Fruit fly (Drosophila melanogaster): ENCODE results near the gene Ctps.
A peak's percentile ranks its signal among the peaks of the same experiment; 100 is the strongest.

Gene Ctps

dm6 chr3L:15136659-15137572 is 39.2 kb downstream of the Ctps start, which contains the start of gene CG12316:
TSS of gene CG12316 (minus strand) at chr3L:15136934.
- TF ChIP-seq Pif1A (GFP tag; optimal IDR thresholded peaks at IDR 0.05) (peak; percentile 98), CG32121 (GFP tag; IDR thresholded peaks at IDR 0.05) (peak; percentile 92), CG4496 (GFP tag; IDR thresholded peaks at IDR 0.05) (peak; percentile 94), CG9948 (tag; optimal IDR thresholded peaks at IDR 0.05) (peak; percentile 89), CG8301 (tag; optimal IDR thresholded peaks at IDR 0.05) (peak; percentile 95), Snoo (tag; optimal IDR thresholded peaks at IDR 0.05) (peak; percentile 96), D1 (tag; optimal IDR thresholded peaks at IDR 0.05) (peak; percentile 80), CG17806 (tag; optimal IDR thresholded peaks at IDR 0.05) (peak; percentile 93), EcR (GFP tag; optimal IDR thresholded peaks at IDR 0.05) (peak; percentile 61), rn (GFP tag; IDR thresholded peaks at IDR 0.05) (peak; percentile 77), CG12605 (GFP tag; IDR thresholded peaks at IDR 0.05) (peak; percentile 89), CG13204 (GFP tag; optimal IDR thresholded peaks at IDR 0.05) (peak; percentile 91), CG8159 (tag; optimal IDR thresholded peaks at IDR 0.05) (peak; percentile 95), CG15710 (tag; optimal IDR thresholded peaks at IDR 0.05) (peak; percentile 94), Ets98B (GFP tag; IDR thresholded peaks at IDR 0.05) (peak; percentile 89), Pif1B (GFP tag; optimal IDR thresholded peaks at IDR 0.05) (peak; percentile 97), fd96Ca (GFP tag; IDR thresholded peaks at IDR 0.05) (peak; percentile 96), gl (tag; optimal IDR thresholded peaks at IDR 0.05) (peak; percentile 94), CG14655 (GFP tag; optimal IDR thresholded peaks at IDR 0.05) (peak; percentile 95), CG34367 (tag; optimal IDR thresholded peaks at IDR 0.05) (peak; percentile 95), CG10348 (GFP tag; IDR thresholded peaks at IDR 0.05) (no peak)

dm6 chr3L:15137790-15138189 is 40.1 kb downstream of the Ctps start:
- no peak for TF ChIP-seq CG4496 (GFP tag; IDR thresholded peaks at IDR 0.05)
- no peak for TF ChIP-seq CG12605 (GFP tag; IDR thresholded peaks at IDR 0.05)
- TF ChIP-seq CG15710 (tag; optimal IDR thresholded peaks at IDR 0.05): no peak
- TF ChIP-seq gl (tag; optimal IDR thresholded peaks at IDR 0.05): no peak
- TF ChIP-seq EcR (GFP tag; optimal IDR thresholded peaks at IDR 0.05): no peak
- TF ChIP-seq CG13204 (GFP tag; optimal IDR thresholded peaks at IDR 0.05): no peak
- TF ChIP-seq CG34367 (tag; optimal IDR thresholded peaks at IDR 0.05): no peak
- TF ChIP-seq Ets98B (GFP tag; IDR thresholded peaks at IDR 0.05): no peak
- TF ChIP-seq Snoo (tag; optimal IDR thresholded peaks at IDR 0.05): no peak
- TF ChIP-seq CG10348 (GFP tag; IDR thresholded peaks at IDR 0.05): no peak

dm6 chr3L:15140268-15140957 is 42.7 kb downstream of the Ctps start:
- TF ChIP-seq CG10348 (GFP tag; IDR thresholded peaks at IDR 0.05): no peak
- no peak for TF ChIP-seq CG14655 (GFP tag; optimal IDR thresholded peaks at IDR 0.05)
- TF ChIP-seq CG34367 (tag; optimal IDR thresholded peaks at IDR 0.05): no peak
- no peak for TF ChIP-seq CG32121 (GFP tag; IDR thresholded peaks at IDR 0.05)

dm6 chr3L:15141118-15142003 is 43.6 kb downstream of the Ctps start:
- TF ChIP-seq CG13204 (GFP tag; optimal IDR thresholded peaks at IDR 0.05): peak; percentile 51
- peak; percentile 24 for TF ChIP-seq CG8301 (tag; optimal IDR thresholded peaks at IDR 0.05)
- peak; percentile 24; the same call in 1 of the 2 replicates for TF ChIP-seq CG32121 (GFP tag; IDR thresholded peaks at IDR 0.05)
- peak; percentile 46 for TF ChIP-seq CG14655 (GFP tag; optimal IDR thresholded peaks at IDR 0.05)
- TF ChIP-seq rn (GFP tag; IDR thresholded peaks at IDR 0.05): no peak
- TF ChIP-seq CG17806 (tag; optimal IDR thresholded peaks at IDR 0.05): no peak
- peak; percentile 90 for TF ChIP-seq EcR (GFP tag; optimal IDR thresholded peaks at IDR 0.05)
- no peak for TF ChIP-seq D1 (tag; optimal IDR thresholded peaks at IDR 0.05)
- peak; percentile 59 for TF ChIP-seq Ets98B (GFP tag; IDR thresholded peaks at IDR 0.05)
- TF ChIP-seq CG34367 (tag; optimal IDR thresholded peaks at IDR 0.05): peak; percentile 18
- peak; percentile 23 for TF ChIP-seq CG15710 (tag; optimal IDR thresholded peaks at IDR 0.05)
- TF ChIP-seq CG9948 (tag; optimal IDR thresholded peaks at IDR 0.05): peak; percentile 8
- peak; percentile 40 for TF ChIP-seq gl (tag; optimal IDR thresholded peaks at IDR 0.05)
- peak; percentile 2 for TF ChIP-seq Pif1B (GFP tag; optimal IDR thresholded peaks at IDR 0.05)
- no peak for TF ChIP-seq Pif1A (GFP tag; optimal IDR thresholded peaks at IDR 0.05)
- peak; percentile 74 for TF ChIP-seq CG4496 (GFP tag; IDR thresholded peaks at IDR 0.05)
- TF ChIP-seq CG12605 (GFP tag; IDR thresholded peaks at IDR 0.05): no peak
- peak; percentile 3 for TF ChIP-seq CG8159 (tag; optimal IDR thresholded peaks at IDR 0.05)
- no peak; the same call in 2 of the 3 replicates for TF ChIP-seq fd96Ca (GFP tag; IDR thresholded peaks at IDR 0.05)

Measured in whole organism, pupa.